Fruit fly (Drosophila melanogaster) whole organism, embryonic: ENCODE results near the gene CG15514.

Experiments used
- Adf1 ChIP-seq: fragments of 200-800 bp; sonication (Bioruptor generic); IDR thresholded peaks from 2 replicates; pipeline ENCODE4 v1.3.6; 2022; ENCODE audit warnings: missing biosample characterization, missing genetic modification characterization
- Awh ChIP-seq: fragments of 200-800 bp; sonication (Bioruptor generic); IDR thresholded peaks from 2 replicates; pipeline ENCODE4, ENCODE4 v1.3.6; 2022; ENCODE audit warnings: missing biosample characterization, missing genetic modification characterization
- BEAF-32 ChIP-seq: fragments of 200-800 bp; sonication (Bioruptor generic); optimal IDR thresholded peaks from 3 replicates; lab custom pipeline; 2017; ENCODE audit warnings: missing biosample characterization, missing genetic modification characterization, mild to moderate bottlenecking, moderate library complexity, missing genetic modification reagents
- CG10274 ChIP-seq: fragments of 200-800 bp; sonication (Bioruptor generic); optimal IDR thresholded peaks from 3 replicates; lab custom pipeline; 2017; ENCODE audit warnings: missing biosample characterization, mild to moderate bottlenecking, missing genetic modification characterization
- CG11456 ChIP-seq: fragments of 200-800 bp; sonication (Bioruptor generic); IDR thresholded peaks from 3 replicates; pipeline ENCODE4 v1.3.6; 2022; ENCODE audit warnings: missing biosample characterization, missing genetic modification characterization
- CG12942 ChIP-seq: fragments of 200-800 bp; sonication (Bioruptor generic); optimal IDR thresholded peaks from 3 replicates; lab custom pipeline; 2016; ENCODE audit warnings: missing biosample characterization, missing genetic modification characterization
- CG1603 ChIP-seq: fragments of 200-800 bp; sonication (Bioruptor generic); optimal IDR thresholded peaks from 2 replicates; lab custom pipeline; 2019; ENCODE audit warnings: missing biosample characterization, mild to moderate bottlenecking, missing genetic modification characterization, moderate library complexity
- CG16863 ChIP-seq: fragments of 200-800 bp; sonication (Bioruptor generic); optimal IDR thresholded peaks from 3 replicates; lab custom pipeline; 2016; ENCODE audit warnings: missing biosample characterization, missing genetic modification characterization
- CG32767 ChIP-seq: fragments of 200-800 bp; sonication (Bioruptor generic); IDR thresholded peaks from 2 replicates; pipeline ENCODE4 v1.3.6; 2022; ENCODE audit warnings: missing biosample characterization, missing genetic modification characterization
- CG34422 ChIP-seq: fragments of 200-800 bp; sonication (Bioruptor generic); IDR thresholded peaks from 3 replicates; pipeline ENCODE4 v1.3.6; 2022; ENCODE audit warnings: missing biosample characterization, missing genetic modification characterization
- CG3838 ChIP-seq: fragments of 200-800 bp; sonication (Bioruptor generic); optimal IDR thresholded peaks from 3 replicates; lab custom pipeline; 2016; ENCODE audit warnings: missing biosample characterization, missing genetic modification characterization
- CG6765 ChIP-seq: fragments of 200-800 bp; sonication (Bioruptor generic); optimal IDR thresholded peaks from 3 replicates; lab custom pipeline; 2017; ENCODE audit warnings: missing biosample characterization, mild to moderate bottlenecking, missing genetic modification characterization
- CG7839 ChIP-seq: fragments of 200-800 bp; sonication (Bioruptor generic); optimal IDR thresholded peaks from 3 replicates; lab custom pipeline; 2018; ENCODE audit warnings: missing biosample characterization, mild to moderate bottlenecking, missing genetic modification characterization, moderate library complexity
- CG8281 ChIP-seq: fragments of 200-800 bp; sonication (Bioruptor generic); optimal IDR thresholded peaks from 2 replicates; lab custom pipeline; 2018; ENCODE audit warnings: missing biosample characterization, mild to moderate bottlenecking, missing genetic modification characterization, moderate library complexity
- CG8290 ChIP-seq, 3 experiments: fragments of 200-800 bp; sonication (Bioruptor generic); optimal IDR thresholded peaks; 2 replicates each; lab custom pipeline; 2016 to 2019; ENCODE audit warnings: missing biosample characterization in 3 of 3, missing genetic modification characterization in 3 of 3, mild to moderate bottlenecking in 2 of 3, moderate library complexity in 1 of 3
- CG8765 ChIP-seq: fragments of 200-800 bp; sonication (Bioruptor generic); IDR thresholded peaks from 2 replicates; pipeline ENCODE4 v1.3.6; 2022; ENCODE audit warnings: missing biosample characterization, missing genetic modification characterization
- CkIIα-i1 ChIP-seq: fragments of 200-800 bp; sonication (Bioruptor generic); IDR thresholded peaks from 2 replicates; pipeline ENCODE4 v1.3.6; 2022; ENCODE audit warnings: missing biosample characterization, missing genetic modification characterization
- Dip3 ChIP-seq: fragments of 200-800 bp; sonication (Bioruptor generic); optimal IDR thresholded peaks from 3 replicates; lab custom pipeline; 2016; ENCODE audit warnings: missing biosample characterization, missing genetic modification characterization
- Dll ChIP-seq: fragments of 200-800 bp; sonication (Bioruptor generic); IDR thresholded peaks from 4 replicates; pipeline ENCODE4 v1.3.6; 2022; ENCODE audit warnings: missing biosample characterization, missing genetic modification characterization; ENCODE audit not compliant: partially characterized antibody
- E2f1 ChIP-seq: fragments of 200-800 bp; sonication (Bioruptor generic); IDR thresholded peaks from 2 replicates; pipeline ENCODE4 v1.3.6; 2022; ENCODE audit warnings: missing biosample characterization, missing genetic modification characterization
- HLHmδ ChIP-seq: fragments of 200-800 bp; sonication (Bioruptor generic); optimal IDR thresholded peaks from 2 replicates; lab custom pipeline; 2018; ENCODE audit warnings: missing biosample characterization, mild to moderate bottlenecking, missing genetic modification characterization, moderate library complexity
- MTF-1 ChIP-seq: fragments of 200-800 bp; sonication (Bioruptor generic); optimal IDR thresholded peaks from 2 replicates; lab custom pipeline; 2018; ENCODE audit warnings: missing biosample characterization, mild to moderate bottlenecking, missing genetic modification characterization, borderline replicate concordance
- Mad ChIP-seq: fragments of 200-800 bp; sonication (Bioruptor generic); optimal IDR thresholded peaks from 2 replicates; lab custom pipeline; 2016; ENCODE audit warnings: missing biosample characterization, missing genetic modification characterization
- Sry-δ ChIP-seq: fragments of 200-800 bp; sonication (Bioruptor generic); optimal IDR thresholded peaks from 2 replicates; lab custom pipeline; 2016; ENCODE audit warnings: missing biosample characterization, missing genetic modification characterization
- Usf ChIP-seq: fragments of 200-800 bp; sonication (Bioruptor generic); optimal IDR thresholded peaks from 2 replicates; lab custom pipeline; 2017; ENCODE audit warnings: missing genotype, missing biosample characterization, missing genetic modification characterization
- Xrp1 ChIP-seq: fragments of 200-800 bp; sonication (Bioruptor generic); IDR thresholded peaks from 2 replicates; pipeline ENCODE4 v1.3.6; 2022; ENCODE audit warnings: missing biosample characterization, missing genetic modification characterization
- abd-A ChIP-seq: fragments of 200-800 bp; sonication (Bioruptor generic); optimal IDR thresholded peaks from 3 replicates; lab custom pipeline; 2019; ENCODE audit warnings: missing biosample characterization, mild to moderate bottlenecking, missing genetic modification characterization, moderate library complexity
- bbx ChIP-seq: fragments of 200-800 bp; sonication (Bioruptor generic); IDR thresholded peaks from 2 replicates; pipeline ENCODE4 v1.3.6; 2022; ENCODE audit warnings: missing biosample characterization, missing genetic modification characterization; ENCODE audit not compliant: partially characterized antibody
- bigmax ChIP-seq: fragments of 200-800 bp; sonication (Bioruptor generic); optimal IDR thresholded peaks from 2 replicates; lab custom pipeline; 2018; ENCODE audit warnings: missing biosample characterization, mild to moderate bottlenecking, missing genetic modification characterization
- bsh ChIP-seq, 2 experiments: fragments of 200-800 bp; sonication (Bioruptor generic); optimal IDR thresholded peaks; 2 replicates each; lab custom pipeline; 2017 to 2018; ENCODE audit warnings: mild to moderate bottlenecking in 2 of 2, missing biosample characterization in 2 of 2, missing genetic modification characterization in 2 of 2, moderate library complexity in 1 of 2
- ci ChIP-seq: fragments of 200-800 bp; sonication (Bioruptor generic); IDR thresholded peaks from 3 replicates; pipeline ENCODE4 v1.3.6; 2022; ENCODE audit warnings: missing biosample characterization, missing genetic modification characterization
- grau ChIP-seq: fragments of 200-800 bp; optimal IDR thresholded peaks from 3 replicates; lab custom pipeline; 2019; ENCODE audit warnings: missing biosample characterization, mild to moderate bottlenecking, missing genetic modification characterization, moderate library complexity
- gsb-n ChIP-seq: fragments of 200-800 bp; sonication (Bioruptor generic); optimal IDR thresholded peaks from 3 replicates; lab custom pipeline; 2018; ENCODE audit warnings: missing biosample characterization, mild to moderate bottlenecking, missing genetic modification characterization
- gt ChIP-seq: fragments of 200-800 bp; sonication (Bioruptor generic); IDR thresholded peaks from 2 replicates; pipeline ENCODE4 v1.3.6; 2022; ENCODE audit warnings: missing biosample characterization, missing genetic modification characterization
- kni ChIP-seq: fragments of 200-800 bp; sonication (Bioruptor generic); optimal IDR thresholded peaks from 3 replicates; lab custom pipeline; 2017; ENCODE audit warnings: mild to moderate bottlenecking, missing biosample characterization, missing genetic modification reagents, missing genetic modification characterization
- lbe ChIP-seq: fragments of 200-800 bp; sonication (Bioruptor generic); optimal IDR thresholded peaks from 2 replicates; lab custom pipeline; 2016; ENCODE audit warnings: missing biosample characterization, mild to moderate bottlenecking, missing genetic modification characterization
- mld ChIP-seq: fragments of 200-800 bp; sonication (Bioruptor generic); IDR thresholded peaks from 3 replicates; pipeline ENCODE4 v1.3.6; 2022; ENCODE audit warnings: missing biosample characterization, missing genetic modification characterization; ENCODE audit not compliant: partially characterized antibody
- nmo ChIP-seq: fragments of 200-800 bp; sonication (Bioruptor generic); optimal IDR thresholded peaks from 2 replicates; lab custom pipeline; 2018; ENCODE audit warnings: missing biosample characterization, mild to moderate bottlenecking, missing genetic modification characterization, moderate library complexity
- onecut ChIP-seq: fragments of 200-800 bp; sonication (Bioruptor generic); IDR thresholded peaks from 2 replicates; pipeline ENCODE4 v1.3.6; 2022; ENCODE audit warnings: missing biosample characterization, missing genetic modification characterization
- pan ChIP-seq, 4 experiments: fragments of >200 bp in 3 of 4; fragments of 200-800 bp in 1 of 4; sonication (Bioruptor generic) in 1 of 4; optimal IDR thresholded peaks in 3 of 4; IDR thresholded peaks in 1 of 4; 2 replicates each; pipeline versions ENCODE4 v1.3.6 to Lab custom; 2017 to 2022; ENCODE audit warnings: missing biosample characterization in 2 of 4, missing genetic modification characterization in 2 of 4, mixed read lengths in 1 of 4
- pb ChIP-seq: fragments of 200-800 bp; sonication (Bioruptor generic); optimal IDR thresholded peaks from 3 replicates; lab custom pipeline; 2016; ENCODE audit warnings: missing biosample characterization, missing genetic modification characterization
- prd ChIP-seq, 3 experiments: fragments of >200 bp in 2 of 3; fragments of 200-800 bp in 1 of 3; sonication (Bioruptor generic) in 1 of 3; optimal IDR thresholded peaks in 2 of 3; IDR thresholded peaks in 1 of 3; 2 replicates in 2 of 3; 3 replicates in 1 of 3; pipeline versions ENCODE4 v1.3.6 to Lab custom; 2017 to 2022; ENCODE audit warnings: missing biosample characterization in 1 of 3, missing genetic modification characterization in 1 of 3
- rib ChIP-seq: fragments of 200-800 bp; sonication (Bioruptor generic); IDR thresholded peaks from 2 replicates; pipeline ENCODE4 v1.3.6; 2022; ENCODE audit warnings: missing biosample characterization, missing genetic modification characterization
- stc ChIP-seq: fragments of 200-800 bp; sonication (Bioruptor generic); IDR thresholded peaks from 2 replicates; pipeline ENCODE4 v1.3.6; 2022; ENCODE audit warnings: missing biosample characterization, missing genetic modification characterization
- stwl ChIP-seq: fragments of 200-800 bp; sonication (Bioruptor generic); optimal IDR thresholded peaks from 3 replicates; lab custom pipeline; 2018; ENCODE audit warnings: missing biosample characterization, mild to moderate bottlenecking, missing genetic modification characterization, moderate library complexity
- trh ChIP-seq: fragments of 200-800 bp; sonication (Bioruptor generic); optimal IDR thresholded peaks from 2 replicates; lab custom pipeline; 2016; ENCODE audit warnings: missing biosample characterization, missing genetic modification characterization
- usp ChIP-seq: fragments of >200 bp; optimal IDR thresholded peaks from 2 replicates; lab custom pipeline; 2017; ENCODE audit warnings: missing biosample characterization, missing genetic modification characterization
- zen2 ChIP-seq: fragments of 200-800 bp; sonication (Bioruptor generic); IDR thresholded peaks from 3 replicates; pipeline ENCODE4 v1.3.6; 2022; ENCODE audit warnings: missing biosample characterization, missing genetic modification characterization; ENCODE audit not compliant: partially characterized antibody

The CG15514 gene

DNA sequence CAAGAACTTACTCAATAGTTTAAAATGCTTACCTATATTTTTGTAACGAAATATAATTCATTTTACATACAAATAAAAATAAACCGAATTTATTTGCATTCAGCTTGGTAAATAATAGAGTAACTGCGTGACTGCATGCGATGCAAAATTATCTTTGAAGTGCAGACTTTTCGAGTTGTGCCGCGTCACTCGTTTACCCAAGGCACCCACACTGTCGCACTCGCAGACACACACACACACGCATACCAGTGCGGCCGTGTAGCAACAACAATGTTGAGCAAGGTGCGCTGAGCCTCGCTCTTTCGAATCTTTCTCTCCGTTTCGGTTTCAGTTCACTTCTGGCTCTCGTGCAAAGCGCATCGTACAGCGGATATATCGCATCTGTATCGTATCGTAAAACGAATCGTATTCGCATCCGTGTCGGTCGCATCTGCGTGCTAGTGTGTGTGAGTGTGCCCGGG, 15.5 kb upstream of the CG15514 start, which contains the start of gene CG31038 (continued):
- TF ChIP-seq CG11456 (GFP tag; lab: Robert Waterston, UW): no peak
- TF ChIP-seq prd (optimal IDR thresholded peaks at IDR 0.05; lab: Kevin White, UChicago): no peak
- TF ChIP-seq prd (GFP tag; IDR thresholded peaks at IDR 0.05; lab: Robert Waterston, UW): no peak; the same call in 2 of the 3 replicates
- no peak for TF ChIP-seq Mad (GFP tag; lab: Kevin White, UChicago)
- peak; percentile 84; the same call in 2 of the 3 replicates for TF ChIP-seq ci (GFP tag; lab: Robert Waterston, UW)
- TF ChIP-seq bigmax (GFP tag; lab: Kevin White, UChicago): no peak
- peak; percentile 71; the same call in 1 of the 3 replicates for TF ChIP-seq CG34422 (GFP tag; lab: Robert Waterston, UW)
- 0 out of 2 replicates have a peak, but pooled peaks have one; percentile 17 for TF ChIP-seq stc (GFP tag; lab: Robert Waterston, UW)
- TF ChIP-seq Dll (GFP tag; lab: Robert Waterston, UW): 0 out of 4 replicates have a peak, but pooled peaks have one; percentile 36
- peak; percentile 14 for TF ChIP-seq CG1603 (tag; lab: Kevin White, UChicago)
- peak; percentile 13 for TF ChIP-seq BEAF-32
- no peak for TF ChIP-seq Sry-δ
- no peak; the same call in 1 of the 2 replicates for TF ChIP-seq Awh (GFP tag; lab: Robert Waterston, UW)
- no peak for TF ChIP-seq CG3838 (GFP tag; lab: Kevin White, UChicago)
- TF ChIP-seq zen2: peak; percentile 74; the same call in 2 of the 3 replicates
- peak; percentile 89 for TF ChIP-seq HLHmδ (GFP tag; lab: Kevin White, UChicago)
- TF ChIP-seq gt (GFP tag; lab: Robert Waterston, UW): no peak
- TF ChIP-seq CG7839: no peak
- no peak; the same call in 1 of the 2 replicates for TF ChIP-seq onecut (GFP tag; lab: Robert Waterston, UW)
- peak; percentile 69 for TF ChIP-seq bbx (GFP tag; lab: Robert Waterston, UW)
- no peak for TF ChIP-seq usp (GFP tag; lab: Kevin White, UChicago)
- no peak for TF ChIP-seq CG10274 (GFP tag; lab: Kevin White, UChicago)
- peak; percentile 47 for TF ChIP-seq CG32767 (GFP tag; lab: Robert Waterston, UW)
- no peak for TF ChIP-seq CG6765 (GFP tag; lab: Kevin White, UChicago)
- no peak for TF ChIP-seq Dip3 (GFP tag; lab: Kevin White, UChicago)
- peak; percentile 23 for TF ChIP-seq nmo (GFP tag; lab: Kevin White, UChicago)
- TF ChIP-seq rib: peak; percentile 59; the same call in 1 of the 2 replicates
- no peak for TF ChIP-seq CG8290 (GFP tag; optimal IDR thresholded peaks at IDR 0.05; lab: Kevin White, UChicago)
- no peak for TF ChIP-seq CG8290 (tag; optimal IDR thresholded peaks at IDR 0.05; lab: Kevin White, UChicago)
- TF ChIP-seq stwl (tag; lab: Kevin White, UChicago): peak; percentile 13
- TF ChIP-seq Usf (GFP tag; lab: Kevin White, UChicago): no peak
- TF ChIP-seq bsh (GFP tag; optimal IDR thresholded peaks at IDR 0.05; lab: Kevin White, UChicago): no peak
- peak; percentile 37; the same call in 1 of the 2 replicates for TF ChIP-seq CG8765 (GFP tag; lab: Robert Waterston, UW)
- 0 out of 2 replicates have a peak, but pooled peaks have one; percentile 7 for TF ChIP-seq Adf1 (GFP tag; lab: Robert Waterston, UW)
- TF ChIP-seq pan (optimal IDR thresholded peaks at IDR 0.05; lab: Kevin White, UChicago): no peak
- TF ChIP-seq pan (GFP tag; optimal IDR thresholded peaks at IDR 0.05 in 1 of 2, IDR thresholded peaks at IDR 0.05 in 1 of 2): peak in 1 of 2 experiments; percentile 62
- TF ChIP-seq CG8281 (tag; lab: Kevin White, UChicago): no peak
- TF ChIP-seq CkIIα-i1 (GFP tag; lab: Robert Waterston, UW): no peak
- TF ChIP-seq pb (GFP tag; lab: Kevin White, UChicago): peak; percentile 8
- peak; percentile 28; the same call in 1 of the 2 replicates for TF ChIP-seq Xrp1 (GFP tag; lab: Robert Waterston, UW)
- peak; percentile 36 for TF ChIP-seq gsb-n (tag; lab: Kevin White, UChicago)
- TF ChIP-seq kni: peak; percentile 58
- no peak for TF ChIP-seq mld (GFP tag; lab: Robert Waterston, UW)
- no peak for TF ChIP-seq trh (GFP tag; lab: Kevin White, UChicago)
- TF ChIP-seq CG16863: no peak
- TF ChIP-seq lbe (GFP tag; lab: Kevin White, UChicago): peak; percentile 1
- TF ChIP-seq MTF-1 (GFP tag; lab: Kevin White, UChicago): peak; percentile 40
- TF ChIP-seq E2f1 (GFP tag; lab: Robert Waterston, UW): no peak
- TF ChIP-seq grau (tag; lab: Kevin White, UChicago): no peak
- no peak for TF ChIP-seq CG12942 (GFP tag; lab: Kevin White, UChicago)
- no peak for TF ChIP-seq abd-A (tag; lab: Kevin White, UChicago)
